Fruit fly (Drosophila melanogaster): Measurements from ENCODE around the gene Jhbp16.
A peak's percentile ranks its signal among the peaks of the same experiment; 100 is the strongest.

The Jhbp16 gene

DNA sequence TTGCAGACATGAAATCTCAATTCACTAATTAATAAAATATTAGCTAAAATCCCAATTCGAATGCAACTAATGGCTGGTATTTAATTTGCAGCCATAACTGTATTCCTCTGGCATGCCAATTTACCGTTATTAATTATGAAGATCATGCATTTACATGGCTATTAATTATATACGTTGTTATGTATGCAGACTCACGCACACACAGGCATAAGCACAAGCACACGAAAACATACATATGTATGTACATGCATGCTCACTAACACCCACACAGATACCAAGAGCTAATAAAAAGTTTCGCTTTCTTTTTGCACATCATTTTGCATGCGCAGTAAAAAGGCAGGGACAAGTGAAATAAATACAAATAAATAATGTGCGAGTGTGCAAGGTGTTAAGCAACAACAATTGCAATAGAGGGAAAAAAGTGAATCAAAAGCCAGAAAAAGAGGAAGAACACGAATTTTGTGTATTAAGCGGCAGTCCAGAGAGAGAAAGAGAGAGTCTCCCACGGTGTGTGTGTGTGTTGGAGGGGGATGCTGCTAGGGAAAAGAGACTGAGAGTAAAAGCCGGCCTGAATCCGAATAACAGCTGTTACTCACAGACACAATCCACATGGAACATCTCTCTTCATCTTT, 33.8 kb upstream of the Jhbp16 start:
- no peak for TF ChIP-seq CG8478 (optimal IDR thresholded peaks at IDR 0.05)
- TF ChIP-seq CTCF (optimal IDR thresholded peaks at IDR 0.05) = no peak

DNA sequence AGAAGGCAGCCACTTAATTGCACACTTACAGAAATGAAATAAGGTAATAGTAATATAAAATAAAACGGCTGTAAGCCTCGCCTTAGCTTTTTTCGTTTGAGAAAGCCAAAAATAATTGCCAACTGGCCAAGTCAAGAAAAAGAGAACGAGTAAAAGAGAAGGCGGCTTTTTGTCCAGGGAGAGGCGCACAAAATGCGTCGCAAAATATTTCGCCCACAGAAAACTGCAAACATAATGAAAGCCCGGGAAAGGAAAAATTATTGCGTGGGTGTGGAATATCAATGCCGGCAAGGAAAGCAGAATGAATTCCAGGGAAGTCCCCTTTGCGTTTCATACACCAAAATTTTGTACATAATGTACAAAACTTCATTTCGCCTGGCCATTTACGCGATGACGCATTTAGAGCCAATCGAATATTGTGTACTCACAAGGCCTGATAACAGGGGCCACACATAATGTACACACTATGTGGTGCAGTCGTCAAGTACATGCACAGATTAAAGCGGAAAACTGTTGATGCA, 33.1 kb upstream of the Jhbp16 start:
- TF ChIP-seq CTCF (optimal IDR thresholded peaks at IDR 0.05) = no peak
- no peak for TF ChIP-seq CG8478 (optimal IDR thresholded peaks at IDR 0.05)

DNA sequence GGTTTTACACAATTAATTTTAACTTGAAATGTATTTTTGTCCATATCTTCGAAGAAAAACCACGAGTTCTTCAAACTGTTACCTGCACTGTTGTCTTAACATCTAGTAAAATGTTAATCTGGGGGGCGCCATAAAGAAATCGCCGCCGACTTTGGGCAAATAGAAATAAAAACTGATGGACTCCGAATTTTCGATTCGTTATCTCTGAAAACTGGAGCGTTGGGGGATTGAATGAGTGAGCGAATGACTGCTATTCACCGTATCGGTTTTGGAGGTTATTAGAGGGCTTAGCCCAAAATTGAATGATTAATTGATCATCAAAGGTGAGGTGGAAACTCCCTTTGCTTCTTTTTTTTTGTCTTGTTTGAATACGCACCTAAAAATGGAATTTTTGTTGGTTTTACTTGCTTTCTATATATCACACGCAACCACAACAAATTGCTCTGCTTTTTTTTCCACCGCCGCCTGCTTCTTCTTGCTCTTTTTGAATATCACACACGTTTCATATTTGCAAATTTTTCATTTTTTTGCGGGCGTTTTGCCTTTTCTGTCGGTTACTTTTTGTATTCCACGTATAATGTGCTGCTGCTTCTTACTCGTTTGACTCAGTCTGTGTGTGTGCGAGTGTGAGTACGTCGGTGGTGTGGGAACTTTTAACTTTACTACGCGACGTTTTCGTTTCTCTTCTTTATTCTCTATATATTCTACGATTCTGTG, 32.3 kb upstream of the Jhbp16 start:
- TF ChIP-seq CTCF (optimal IDR thresholded peaks at IDR 0.05) = no peak
- no peak for TF ChIP-seq CG8478 (optimal IDR thresholded peaks at IDR 0.05)

DNA sequence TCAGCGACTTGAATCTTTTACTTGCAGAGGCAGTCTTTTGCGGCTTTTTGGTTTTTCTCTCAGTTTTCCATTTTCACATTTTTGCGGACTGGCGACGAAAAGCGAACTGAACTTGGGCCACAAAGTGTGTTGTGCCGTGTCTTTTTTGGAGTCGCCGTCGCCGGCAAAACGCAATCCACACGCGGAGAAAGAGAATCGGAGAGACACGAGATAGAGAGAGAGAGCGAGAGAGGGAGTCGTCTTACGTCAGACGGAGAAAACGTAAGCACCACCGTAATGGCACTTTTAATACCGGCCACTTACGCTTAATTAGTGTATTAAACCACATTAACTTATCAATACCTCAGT, 31.6 kb upstream of the Jhbp16 start:
- TF ChIP-seq CG8478 (optimal IDR thresholded peaks at IDR 0.05) (no peak), CTCF (optimal IDR thresholded peaks at IDR 0.05) (no peak)

DNA sequence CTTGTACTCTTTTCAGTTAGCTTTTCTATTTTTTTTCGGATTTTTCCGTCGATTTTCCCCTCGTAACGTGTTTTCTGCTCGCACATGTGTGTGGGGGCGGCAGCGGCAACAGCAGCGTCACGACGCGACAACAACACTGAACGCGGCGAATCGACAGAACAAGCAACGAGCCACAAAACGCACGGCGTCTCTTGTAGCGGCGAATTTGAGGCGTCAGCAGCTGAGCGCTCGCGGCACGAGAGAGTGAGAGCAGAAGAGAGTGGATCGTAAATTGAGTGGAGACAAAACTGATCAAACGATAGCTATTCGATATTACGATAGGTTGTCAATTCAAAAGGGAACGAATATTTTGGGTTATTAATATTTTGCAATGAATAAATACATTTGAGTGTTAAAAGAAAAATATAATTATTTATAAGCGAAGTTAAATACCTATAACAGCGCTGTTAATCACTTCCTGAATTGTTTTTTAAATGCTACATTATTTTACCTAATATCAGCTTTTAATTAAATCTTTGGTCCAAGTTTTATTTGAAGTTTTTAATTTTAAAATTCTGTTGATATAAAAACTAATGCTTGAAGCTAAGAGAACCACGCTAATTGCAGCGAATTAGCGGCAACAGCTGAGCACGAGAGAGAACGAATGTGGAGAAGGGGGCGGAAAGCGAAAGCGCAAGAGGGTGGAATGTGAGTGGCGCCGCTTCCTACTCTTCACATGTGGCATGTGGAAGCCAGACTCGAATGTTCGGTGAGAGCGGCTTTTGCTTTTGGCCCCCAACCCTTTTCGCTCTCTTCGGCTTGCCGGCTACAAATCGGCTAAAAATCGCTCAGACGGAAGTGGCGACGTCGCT, 31.0 kb upstream of the Jhbp16 start:
- no peak for TF ChIP-seq CG8478 (optimal IDR thresholded peaks at IDR 0.05)
- TF ChIP-seq CTCF (optimal IDR thresholded peaks at IDR 0.05) = no peak

DNA sequence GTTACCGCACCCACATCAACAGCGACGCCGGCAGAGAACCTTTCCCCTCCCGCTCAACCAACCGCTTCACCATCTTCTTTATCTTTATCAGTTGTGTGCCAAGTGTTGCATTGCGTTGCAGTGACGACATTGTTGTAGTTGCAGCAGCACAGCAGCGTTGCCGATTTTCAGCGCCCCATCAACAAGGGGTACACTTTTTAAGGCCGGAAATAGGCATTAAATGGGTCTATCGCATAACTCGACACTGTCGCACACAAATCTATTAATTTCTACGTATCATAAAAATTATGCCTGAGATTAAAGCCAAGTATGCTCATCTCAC, 30.4 kb upstream of the Jhbp16 start:
- TF ChIP-seq CTCF (optimal IDR thresholded peaks at IDR 0.05) = no peak
- TF ChIP-seq CG8478 (optimal IDR thresholded peaks at IDR 0.05) = no peak

DNA sequence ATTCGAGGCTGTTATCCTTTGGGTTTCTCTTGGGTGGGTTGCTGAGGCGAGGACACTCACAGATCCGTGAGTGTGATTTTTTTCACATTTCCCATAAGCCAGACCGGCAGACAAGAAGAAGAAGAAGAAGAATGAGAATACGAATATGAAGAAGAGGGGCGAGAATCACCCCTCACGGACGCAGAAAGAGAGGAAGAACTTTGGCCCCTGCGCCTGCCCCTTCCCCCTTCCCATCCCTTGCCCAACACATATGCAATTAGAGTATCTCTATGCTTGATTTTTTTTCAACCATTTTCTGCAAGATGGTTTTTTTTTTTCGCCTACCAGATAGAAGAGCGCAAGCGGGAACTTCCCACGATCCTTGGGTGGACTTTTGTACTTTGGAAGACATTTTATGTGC, 29.5 kb upstream of the Jhbp16 start:
- TF ChIP-seq CTCF (optimal IDR thresholded peaks at IDR 0.05) (no peak), CG8478 (optimal IDR thresholded peaks at IDR 0.05) (no peak)

DNA sequence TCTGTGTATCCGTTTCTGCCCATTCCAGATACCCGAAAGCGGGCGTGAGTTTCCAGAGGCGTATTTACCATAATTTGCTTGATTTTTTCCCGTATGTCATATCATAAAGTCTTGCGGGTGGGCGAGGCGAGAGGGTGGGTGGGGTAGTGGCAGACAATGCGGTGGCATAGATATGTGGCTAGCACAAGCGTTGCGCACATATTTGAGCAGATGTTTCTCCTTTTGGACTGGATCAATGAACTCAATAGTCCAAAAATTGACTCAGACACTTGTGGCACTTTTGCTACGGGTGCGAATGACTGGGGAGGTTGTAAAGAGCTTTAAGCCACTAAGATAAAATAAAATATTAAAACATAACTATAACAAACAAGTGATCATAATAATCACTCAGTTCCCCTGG, 29.0 kb upstream of the Jhbp16 start:
- TF ChIP-seq CG8478 (optimal IDR thresholded peaks at IDR 0.05) (no peak), CTCF (optimal IDR thresholded peaks at IDR 0.05) (no peak)

DNA sequence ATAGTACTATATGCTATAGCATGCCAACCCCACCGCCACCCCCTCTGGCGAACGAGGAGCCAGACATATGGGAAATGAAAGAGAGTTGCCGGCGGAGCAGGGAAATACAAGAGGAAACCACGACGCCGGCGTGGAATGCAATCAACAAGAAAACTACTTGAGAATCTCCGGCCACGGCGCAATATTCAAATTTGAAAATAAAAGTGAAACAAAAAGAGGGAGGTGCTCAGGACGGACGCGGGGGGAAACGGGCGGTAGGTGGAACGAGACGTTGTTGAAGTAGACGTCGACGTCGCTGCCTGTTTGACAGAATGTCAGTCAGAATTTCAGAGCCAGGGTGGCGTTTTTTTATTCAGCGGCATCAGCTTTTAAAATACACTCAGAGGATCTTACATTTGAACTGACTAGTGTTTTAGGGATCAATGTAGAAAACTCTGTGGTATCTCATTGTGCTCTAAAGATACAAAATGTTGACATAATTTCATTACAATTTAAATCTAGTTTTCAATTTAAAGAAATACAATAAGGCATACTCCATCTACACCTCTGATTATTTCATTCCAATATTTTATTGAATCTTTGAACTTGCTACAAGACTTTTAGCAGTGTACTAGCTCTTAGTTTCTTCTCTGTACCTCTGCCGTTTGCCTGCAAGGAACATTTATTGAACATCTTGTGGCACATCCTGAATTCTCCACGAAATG, 28.1 kb upstream of the Jhbp16 start:
- TF ChIP-seq CTCF (optimal IDR thresholded peaks at IDR 0.05) (no peak), CG8478 (optimal IDR thresholded peaks at IDR 0.05) (no peak)

DNA sequence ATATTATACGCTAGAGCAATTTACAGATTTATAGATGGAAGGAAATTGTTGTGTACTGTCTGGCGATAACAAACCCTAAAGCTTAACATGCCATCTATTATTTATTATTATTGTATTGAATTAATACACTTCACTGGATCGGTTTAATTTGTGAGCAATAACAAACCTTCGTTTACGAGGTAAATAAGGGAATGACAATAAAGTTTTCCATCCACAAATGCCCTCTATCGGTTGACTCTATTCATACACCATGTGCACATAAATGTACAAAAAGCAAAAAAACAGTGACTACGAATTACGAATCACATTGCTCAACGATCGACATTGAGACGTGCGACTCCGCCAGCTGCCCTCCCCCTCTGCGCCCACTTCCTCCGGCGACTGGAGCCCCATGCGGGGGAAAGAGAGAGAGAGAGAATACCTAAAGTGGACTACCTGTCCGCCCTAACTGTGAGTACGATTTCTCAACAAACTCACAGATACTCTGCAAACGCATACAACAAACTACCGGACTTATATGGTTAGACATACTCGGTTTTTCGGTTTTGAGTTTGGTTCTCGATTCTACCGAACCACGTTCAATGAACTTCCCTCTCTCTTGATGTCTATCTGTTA, 27.2 kb upstream of the Jhbp16 start:
- peak in 1 of 2 experiments; percentile 11 for TF ChIP-seq CTCF (optimal IDR thresholded peaks at IDR 0.05)
- TF ChIP-seq CG8478 (optimal IDR thresholded peaks at IDR 0.05) = no peak

DNA sequence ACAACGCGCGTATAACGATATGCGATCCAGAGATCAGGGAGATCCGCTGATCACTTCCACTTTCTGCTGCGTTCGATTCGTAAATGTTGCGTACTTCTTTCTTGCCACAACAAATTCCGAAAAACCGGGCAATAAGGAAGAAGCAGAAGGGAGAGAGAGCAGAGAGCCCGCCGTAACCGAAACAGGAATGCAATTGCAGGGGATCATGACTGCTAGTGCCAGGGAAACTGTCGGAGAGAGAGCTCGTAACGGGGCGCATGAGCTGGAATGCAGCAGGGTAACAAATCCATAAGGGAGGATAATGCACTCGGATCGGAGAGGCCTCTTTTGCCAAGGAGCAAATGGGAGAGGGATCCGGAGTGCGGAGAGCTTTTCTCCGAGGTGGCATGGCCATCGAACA, 25.8 kb upstream of the Jhbp16 start:
- TF ChIP-seq CG8478 (optimal IDR thresholded peaks at IDR 0.05) = no peak
- no peak for TF ChIP-seq CTCF (optimal IDR thresholded peaks at IDR 0.05)

DNA sequence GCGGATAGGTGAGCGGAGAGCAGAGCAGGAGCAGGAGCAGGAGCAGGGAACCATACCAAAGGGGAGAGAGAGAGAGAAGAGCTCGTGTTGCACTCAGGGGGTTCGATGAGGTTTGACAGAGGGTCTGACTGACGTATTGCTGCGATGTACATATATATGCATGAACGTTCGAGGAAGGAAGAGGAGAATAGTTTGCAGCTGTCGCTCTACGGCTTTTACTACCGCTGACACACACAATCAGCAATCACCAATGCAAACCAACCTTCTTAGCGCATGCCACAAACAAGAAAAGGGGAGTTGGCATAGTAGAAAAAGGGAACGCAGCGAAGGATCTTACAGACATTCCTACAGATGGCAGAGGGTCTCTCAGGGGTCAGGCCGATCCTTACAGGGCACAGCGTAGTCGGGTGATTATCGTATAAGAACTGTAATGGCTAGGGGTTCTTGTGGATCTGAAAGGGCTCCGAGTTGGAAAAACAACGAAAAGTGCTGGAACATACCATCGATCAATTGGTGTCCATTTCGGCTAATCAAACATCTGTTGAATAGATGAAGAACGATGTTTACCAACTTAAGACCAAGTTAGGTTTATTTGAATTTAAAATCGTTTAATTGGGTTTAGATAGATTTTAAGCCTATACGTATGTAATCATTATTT, 23.7 kb upstream of the Jhbp16 start:
- TF ChIP-seq CTCF (optimal IDR thresholded peaks at IDR 0.05) = no peak
- TF ChIP-seq CG8478 (optimal IDR thresholded peaks at IDR 0.05) = no peak

DNA sequence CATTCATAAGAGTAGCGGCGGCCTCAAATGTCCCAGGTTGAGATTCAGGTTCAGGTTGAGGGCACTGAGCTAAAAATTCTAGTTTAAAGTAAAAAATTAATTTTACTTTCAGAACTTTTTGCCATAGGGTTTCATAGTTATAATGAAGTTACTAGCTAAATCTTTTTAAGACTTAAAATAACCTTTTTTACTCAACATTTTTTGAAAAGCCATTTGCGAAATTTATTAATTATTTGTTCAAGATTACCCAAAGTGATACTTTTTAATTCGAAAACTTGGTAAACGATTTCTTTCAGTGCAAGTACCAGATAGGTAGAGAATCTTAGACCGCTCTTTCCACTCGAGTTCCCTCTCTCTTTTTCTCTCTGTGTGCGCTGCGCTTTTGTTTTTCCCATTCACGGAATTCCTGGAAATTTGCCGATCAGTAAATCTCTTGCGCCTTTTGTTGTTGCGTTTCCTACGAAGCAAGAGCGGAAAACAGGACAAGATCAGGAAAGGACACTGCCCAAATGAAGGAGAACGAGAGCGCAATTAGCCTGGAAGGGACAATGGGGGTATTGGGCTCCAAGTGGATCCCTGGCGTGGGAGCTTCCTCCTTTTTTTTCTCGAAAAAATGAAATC, 22.6 kb upstream of the Jhbp16 start:
- no peak for TF ChIP-seq CTCF (optimal IDR thresholded peaks at IDR 0.05)
- no peak for TF ChIP-seq CG8478 (optimal IDR thresholded peaks at IDR 0.05)

DNA sequence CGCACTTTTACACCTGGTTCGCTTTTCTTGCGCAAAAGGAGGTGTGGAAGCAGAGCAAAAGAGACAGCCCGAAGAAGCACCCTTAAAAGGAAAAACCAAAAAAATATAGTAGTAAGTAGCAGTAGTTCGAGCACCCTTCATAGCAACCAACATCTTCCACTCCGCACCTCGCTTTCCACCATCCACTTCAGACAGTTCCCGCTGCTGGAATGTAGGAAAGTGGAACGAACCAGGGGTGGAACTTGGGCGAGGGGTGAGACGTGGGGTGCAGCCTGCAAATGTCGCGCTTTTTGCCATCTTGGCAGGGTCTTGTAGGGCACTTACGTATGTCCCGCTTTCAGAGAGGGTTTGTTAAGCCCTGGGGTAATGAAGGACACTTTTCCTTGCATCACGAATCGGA, 21.9 kb upstream of the Jhbp16 start:
- TF ChIP-seq CG8478 (optimal IDR thresholded peaks at IDR 0.05) (no peak), CTCF (optimal IDR thresholded peaks at IDR 0.05) (no peak)

Data from S2 (cell line).